Fruit fly (Drosophila melanogaster) whole organism, embryonic: ENCODE results near the gene CG33932.

Source experiments
- Aef1 ChIP-seq: fragments of 200-800 bp; sonication (Bioruptor generic); IDR thresholded peaks from 3 replicates; pipeline ENCODE4 v1.3.6; 2022; ENCODE audit warnings: missing biosample characterization, missing genetic modification characterization
- BEAF-32 ChIP-seq: fragments of 200-800 bp; sonication (Bioruptor generic); optimal IDR thresholded peaks from 3 replicates; lab custom pipeline; 2017; ENCODE audit warnings: missing biosample characterization, missing genetic modification characterization, mild to moderate bottlenecking, moderate library complexity, missing genetic modification reagents
- CG10274 ChIP-seq: fragments of 200-800 bp; sonication (Bioruptor generic); optimal IDR thresholded peaks from 3 replicates; lab custom pipeline; 2017; ENCODE audit warnings: missing biosample characterization, mild to moderate bottlenecking, missing genetic modification characterization
- CG10543 ChIP-seq: fragments of 200-800 bp; sonication (Bioruptor generic); optimal IDR thresholded peaks from 3 replicates; lab custom pipeline; 2017; ENCODE audit warnings: missing biosample characterization, mild to moderate bottlenecking, missing genetic modification characterization, moderate library complexity
- CG10959 ChIP-seq: fragments of 200-800 bp; sonication (Bioruptor generic); IDR thresholded peaks from 2 replicates; pipeline ENCODE4 v1.3.6; 2022; ENCODE audit warnings: missing biosample characterization, missing genetic modification characterization
- CG13296 ChIP-seq: fragments of 200-800 bp; sonication (Bioruptor generic); optimal IDR thresholded peaks from 3 replicates; lab custom pipeline; 2018; ENCODE audit warnings: missing biosample characterization, mild to moderate bottlenecking, missing genetic modification characterization
- CG14441 ChIP-seq: fragments of 200-800 bp; sonication (Bioruptor generic); IDR thresholded peaks from 2 replicates; pipeline ENCODE4 v1.3.6; 2022; ENCODE audit warnings: missing biosample characterization, missing genetic modification characterization
- CG15073 ChIP-seq: fragments of 200-800 bp; sonication (Bioruptor generic); optimal IDR thresholded peaks from 2 replicates; lab custom pipeline; 2016; ENCODE audit warnings: missing biosample characterization, missing genetic modification characterization
- CG15696 ChIP-seq: fragments of 200-800 bp; sonication (Bioruptor generic); optimal IDR thresholded peaks from 2 replicates; lab custom pipeline; 2019; ENCODE audit warnings: missing biosample characterization, mild to moderate bottlenecking, missing genetic modification characterization, moderate library complexity
- CG1603 ChIP-seq: fragments of 200-800 bp; sonication (Bioruptor generic); optimal IDR thresholded peaks from 2 replicates; lab custom pipeline; 2019; ENCODE audit warnings: missing biosample characterization, mild to moderate bottlenecking, missing genetic modification characterization, moderate library complexity
- CG1647 ChIP-seq: fragments of 200-800 bp; sonication (Bioruptor generic); optimal IDR thresholded peaks from 3 replicates; lab custom pipeline; 2016; ENCODE audit warnings: missing biosample characterization, missing genetic modification characterization
- CG18262 ChIP-seq: fragments of 200-800 bp; optimal IDR thresholded peaks from 3 replicates; lab custom pipeline; 2019; ENCODE audit warnings: missing biosample characterization, mild to moderate bottlenecking, missing genetic modification characterization, moderate library complexity
- CG2678 ChIP-seq: fragments of 200-800 bp; sonication (Bioruptor generic); optimal IDR thresholded peaks from 3 replicates; lab custom pipeline; 2019; ENCODE audit warnings: missing biosample characterization, mild to moderate bottlenecking, missing genetic modification characterization, moderate library complexity
- CG31365 ChIP-seq: fragments of 200-800 bp; sonication (Bioruptor generic); optimal IDR thresholded peaks from 2 replicates; lab custom pipeline; 2018; ENCODE audit warnings: missing biosample characterization, mild to moderate bottlenecking, missing genetic modification characterization
- CG3281 ChIP-seq: fragments of 200-800 bp; sonication (Bioruptor generic); optimal IDR thresholded peaks from 3 replicates; lab custom pipeline; 2017; ENCODE audit warnings: missing biosample characterization, mild to moderate bottlenecking, missing genetic modification characterization
- CG4424 ChIP-seq: fragments of 200-800 bp; sonication (Bioruptor generic); optimal IDR thresholded peaks from 3 replicates; lab custom pipeline; 2016; ENCODE audit warnings: missing biosample characterization, missing genetic modification characterization
- CG4707 ChIP-seq: fragments of 200-800 bp; sonication (Bioruptor generic); optimal IDR thresholded peaks from 2 replicates; lab custom pipeline; 2018; ENCODE audit warnings: missing biosample characterization, mild to moderate bottlenecking, missing genetic modification characterization, moderate library complexity
- CG6791 ChIP-seq: fragments of 200-800 bp; sonication (Bioruptor generic); IDR thresholded peaks from 3 replicates; pipeline ENCODE4 v1.3.6; 2022; ENCODE audit warnings: missing biosample characterization, missing genetic modification characterization; ENCODE audit not compliant: partially characterized antibody
- CG7357 ChIP-seq: fragments of 200-800 bp; sonication (Bioruptor generic); IDR thresholded peaks from 3 replicates; pipeline ENCODE4 v1.3.6; 2022; ENCODE audit warnings: missing biosample characterization, missing genetic modification characterization
- CG8944 ChIP-seq: fragments of 200-800 bp; sonication (Bioruptor generic); optimal IDR thresholded peaks from 3 replicates; lab custom pipeline; 2016; ENCODE audit warnings: missing biosample characterization, missing genetic modification characterization
- CG9817 ChIP-seq: fragments of 200-800 bp; sonication (Bioruptor generic); optimal IDR thresholded peaks from 2 replicates; lab custom pipeline; 2018; ENCODE audit warnings: missing biosample characterization, mild to moderate bottlenecking, missing genetic modification characterization, moderate library complexity
- HLH3B ChIP-seq: fragments of 200-800 bp; sonication (Bioruptor generic); IDR thresholded peaks from 2 replicates; pipeline ENCODE4 v1.3.6; 2022; ENCODE audit warnings: missing biosample characterization, missing genetic modification characterization
- HLH54F ChIP-seq: fragments of 200-800 bp; sonication (Bioruptor generic); optimal IDR thresholded peaks from 3 replicates; lab custom pipeline; 2016; ENCODE audit warnings: missing biosample characterization, missing genetic modification characterization
- Hr39 ChIP-seq: fragments of >200 bp; optimal IDR thresholded peaks from 2 replicates; lab custom pipeline; 2017
- Max ChIP-seq: fragments of 200-800 bp; sonication (Bioruptor generic); optimal IDR thresholded peaks from 2 replicates; lab custom pipeline; 2016; ENCODE audit warnings: missing biosample characterization, mild to moderate bottlenecking, missing genetic modification characterization
- Med ChIP-seq: fragments of 200-800 bp; sonication (Bioruptor generic); peaks from one replicate; lab custom pipeline; 2016; ENCODE audit warnings: missing biosample characterization, missing genetic modification characterization, mild to moderate bottlenecking, inconsistent platforms, moderate library complexity
- Mrtf ChIP-seq: fragments of 200-800 bp; sonication (Bioruptor generic); IDR thresholded peaks from 3 replicates; pipeline ENCODE4 v1.3.6; 2022; ENCODE audit warnings: missing biosample characterization, missing genetic modification characterization
- NK7.1 ChIP-seq: fragments of 200-800 bp; sonication (Bioruptor generic); optimal IDR thresholded peaks from 3 replicates; lab custom pipeline; 2016; ENCODE audit warnings: missing biosample characterization, missing genetic modification characterization
- Sox102F ChIP-seq: fragments of 200-800 bp; sonication (Bioruptor generic); optimal IDR thresholded peaks from 2 replicates; lab custom pipeline; 2018; ENCODE audit warnings: missing biosample characterization, mild to moderate bottlenecking, missing genetic modification characterization, moderate library complexity
- Ssrp ChIP-seq: fragments of 200-800 bp; sonication (Bioruptor generic); optimal IDR thresholded peaks from 2 replicates; lab custom pipeline; 2018; ENCODE audit warnings: missing biosample characterization, mild to moderate bottlenecking, missing genetic modification characterization, moderate library complexity
- ac ChIP-seq: fragments of 200-800 bp; sonication (Bioruptor generic); optimal IDR thresholded peaks from 3 replicates; lab custom pipeline; 2017; ENCODE audit warnings: missing biosample characterization, mild to moderate bottlenecking, missing genetic modification characterization
- btn ChIP-seq: fragments of 200-800 bp; sonication (Bioruptor generic); optimal IDR thresholded peaks from 2 replicates; lab custom pipeline; 2016; ENCODE audit warnings: missing biosample characterization, missing genetic modification characterization
- ci ChIP-seq: fragments of 200-800 bp; sonication (Bioruptor generic); IDR thresholded peaks from 3 replicates; pipeline ENCODE4 v1.3.6; 2022; ENCODE audit warnings: missing biosample characterization, missing genetic modification characterization
- corto ChIP-seq: fragments of 200-800 bp; sonication (Bioruptor generic); optimal IDR thresholded peaks from 2 replicates; lab custom pipeline; 2016; ENCODE audit warnings: missing biosample characterization, mild to moderate bottlenecking, missing genetic modification characterization, moderate library complexity
- dimm ChIP-seq: fragments of 200-800 bp; sonication (Bioruptor generic); IDR thresholded peaks from 2 replicates; pipeline ENCODE4 v1.3.6; 2022; ENCODE audit warnings: missing biosample characterization, missing genetic modification characterization
- hkb ChIP-seq, 2 experiments: fragments of 200-800 bp in 1 of 2; fragments of >200 bp in 1 of 2; sonication (Bioruptor generic) in 1 of 2; IDR thresholded peaks in 1 of 2; optimal IDR thresholded peaks in 1 of 2; 2 replicates each; pipeline versions ENCODE4 v1.3.6 to Lab custom; 2017 to 2022; ENCODE audit warnings: missing biosample characterization in 1 of 2, missing genetic modification characterization in 1 of 2
- ind ChIP-seq: fragments of 200-800 bp; sonication (Bioruptor generic); optimal IDR thresholded peaks from 3 replicates; lab custom pipeline; 2016; ENCODE audit warnings: missing biosample characterization, missing genetic modification characterization
- kni ChIP-seq: fragments of 200-800 bp; sonication (Bioruptor generic); optimal IDR thresholded peaks from 3 replicates; lab custom pipeline; 2017; ENCODE audit warnings: mild to moderate bottlenecking, missing biosample characterization, missing genetic modification reagents, missing genetic modification characterization
- maf-S ChIP-seq: fragments of 200-800 bp; sonication (Bioruptor generic); optimal IDR thresholded peaks from 2 replicates; lab custom pipeline; 2016; ENCODE audit warnings: missing biosample characterization, missing genetic modification characterization
- nom ChIP-seq: fragments of 200-800 bp; sonication (Bioruptor generic); optimal IDR thresholded peaks from 2 replicates; lab custom pipeline; 2017; ENCODE audit warnings: missing biosample characterization, missing genetic modification characterization, mild to moderate bottlenecking, moderate library complexity, missing genetic modification reagents
- pb ChIP-seq: fragments of 200-800 bp; sonication (Bioruptor generic); optimal IDR thresholded peaks from 3 replicates; lab custom pipeline; 2016; ENCODE audit warnings: missing biosample characterization, missing genetic modification characterization
- pho ChIP-seq: fragments of 200-800 bp; sonication (Bioruptor generic); optimal IDR thresholded peaks from 2 replicates; lab custom pipeline; 2016; ENCODE audit warnings: missing biosample characterization, missing genetic modification characterization
- row ChIP-seq: fragments of 200-800 bp; sonication (Bioruptor generic); IDR thresholded peaks from 3 replicates; pipeline ENCODE4 v1.3.6; 2022; ENCODE audit warnings: missing biosample characterization, missing genetic modification characterization
- seq ChIP-seq: fragments of 200-800 bp; sonication (Bioruptor generic); IDR thresholded peaks from 2 replicates; pipeline ENCODE4 v1.3.6; 2022; ENCODE audit warnings: missing biosample characterization, missing genetic modification characterization
- sima ChIP-seq: fragments of 200-800 bp; sonication (Bioruptor generic); optimal IDR thresholded peaks from 2 replicates; lab custom pipeline; 2016; ENCODE audit warnings: missing biosample characterization, missing genetic modification characterization
- tgo ChIP-seq: fragments of 200-800 bp; sonication (Bioruptor generic); IDR thresholded peaks from 3 replicates; pipeline ENCODE4 v1.3.6; 2022; ENCODE audit warnings: missing biosample characterization, missing genetic modification characterization
- tna ChIP-seq: fragments of 200-800 bp; sonication (Bioruptor generic); IDR thresholded peaks from 2 replicates; pipeline ENCODE4 v1.3.6; 2022; ENCODE audit warnings: missing biosample characterization, missing genetic modification characterization; ENCODE audit not compliant: partially characterized antibody
- wor ChIP-seq: fragments of 200-800 bp; sonication (Bioruptor generic); IDR thresholded peaks from 2 replicates; pipeline ENCODE4 v1.3.6; 2022; ENCODE audit warnings: missing biosample characterization, missing genetic modification characterization
- zf30C ChIP-seq: fragments of 200-800 bp; sonication (Bioruptor generic); optimal IDR thresholded peaks from 3 replicates; lab custom pipeline; 2018; ENCODE audit warnings: missing biosample characterization, mild to moderate bottlenecking, missing genetic modification characterization
- zfh1 ChIP-seq: fragments of 200-800 bp; sonication (Bioruptor generic); IDR thresholded peaks from 3 replicates; pipeline ENCODE4 v1.3.6; 2022; ENCODE audit warnings: missing biosample characterization, missing genetic modification characterization

CG33932 gene

dm6 chrX:19750626-19751149 lies 6.5 kb downstream of the CG33932 start, which contains the start of gene Abcd3 (continued):
- TF ChIP-seq HLH54F (GFP tag; lab: Kevin White, UChicago) (peak; percentile 39), dimm (no peak), Mrtf (GFP tag; lab: Robert Waterston, UW) (no peak), CG31365 (tag; lab: Kevin White, UChicago) (peak; percentile 23), nom (peak; percentile 73), CG9817 (tag; lab: Kevin White, UChicago) (peak; percentile 5), zf30C (GFP tag; lab: Kevin White, UChicago) (peak; percentile 16), sima (GFP tag; lab: Kevin White, UChicago) (no peak), CG14441 (GFP tag; lab: Robert Waterston, UW) (no peak), seq (GFP tag; lab: Robert Waterston, UW) (peak; percentile 68; the same call in 1 of the 2 replicates), CG18262 (tag; lab: Kevin White, UChicago) (peak; percentile 15), maf-S (GFP tag; lab: Kevin White, UChicago) (no peak), Hr39 (no peak), CG15696 (tag; lab: Kevin White, UChicago) (no peak), CG6791 (GFP tag; lab: Robert Waterston, UW) (peak; percentile 75), Med (peak; percentile 92), Max (no peak), ind (GFP tag; lab: Kevin White, UChicago) (no peak), CG2678 (tag; lab: Kevin White, UChicago) (peak; percentile 43), CG10543 (GFP tag; lab: Kevin White, UChicago) (peak; percentile 72), btn (no peak), wor (GFP tag; lab: Robert Waterston, UW) (no peak), kni (GFP tag; lab: Kevin White, UChicago) (peak; percentile 65), CG13296 (peak; percentile 21), Sox102F (no peak), pb (GFP tag; lab: Kevin White, UChicago) (peak; percentile 4), pho (GFP tag; lab: Kevin White, UChicago) (no peak), CG4707 (GFP tag; lab: Kevin White, UChicago) (peak; percentile 7), corto (GFP tag; lab: Kevin White, UChicago) (no peak), CG1647 (GFP tag; lab: Kevin White, UChicago) (no peak), CG8944 (GFP tag; lab: Kevin White, UChicago) (no peak), hkb (optimal IDR thresholded peaks at IDR 0.05; lab: Kevin White, UChicago) (no peak), hkb (GFP tag; IDR thresholded peaks at IDR 0.05; lab: Robert Waterston, UW) (peak; percentile 48), CG7357 (no peak), CG3281 (peak; percentile 100), CG4424 (GFP tag; lab: Kevin White, UChicago) (no peak), zfh1 (peak; percentile 41; the same call in 2 of the 3 replicates), NK7.1 (GFP tag; lab: Kevin White, UChicago) (no peak), CG1603 (tag; lab: Kevin White, UChicago) (peak; percentile 49), CG10959 (GFP tag; lab: Robert Waterston, UW) (no peak), tgo (GFP tag; lab: Robert Waterston, UW) (no peak), Ssrp (tag; lab: Kevin White, UChicago) (no peak), Aef1 (GFP tag; lab: Robert Waterston, UW) (no peak), tna (GFP tag; lab: Robert Waterston, UW) (peak; percentile 68), row (GFP tag; lab: Robert Waterston, UW) (peak; percentile 73; the same call in 2 of the 3 replicates), BEAF-32 (GFP tag; lab: Kevin White, UChicago) (peak; percentile 58), ci (GFP tag; lab: Robert Waterston, UW) (peak; percentile 68; the same call in 1 of the 3 replicates), CG10274 (no peak), ac (peak; percentile 66), HLH3B (GFP tag; lab: Robert Waterston, UW) (no peak; the same call in 1 of the 2 replicates), CG15073 (GFP tag; lab: Kevin White, UChicago) (no peak)
